Fruit fly (Drosophila melanogaster) whole organism, embryonic: ENCODE results near the gene MED14.

Experiments used
- BEAF-32 ChIP-seq: fragments of 200-800 bp; sonication (Bioruptor generic); optimal IDR thresholded peaks from 3 replicates; lab custom pipeline; 2017; ENCODE audit warnings: missing biosample characterization, missing genetic modification characterization, mild to moderate bottlenecking, moderate library complexity, missing genetic modification reagents
- Blimp-1 ChIP-seq: fragments of 200-800 bp; sonication (Bioruptor generic); optimal IDR thresholded peaks from 3 replicates; lab custom pipeline; 2018; ENCODE audit warnings: missing biosample characterization, missing genetic modification characterization, mild to moderate bottlenecking, moderate library complexity, missing genetic modification reagents
- C15 ChIP-seq: fragments of 200-800 bp; sonication (Bioruptor generic); IDR thresholded peaks from 3 replicates; pipeline ENCODE4 v1.3.6; 2022; ENCODE audit warnings: missing biosample characterization, missing genetic modification characterization
- CG10565 ChIP-seq: fragments of 200-800 bp; sonication (Bioruptor generic); optimal IDR thresholded peaks from 3 replicates; lab custom pipeline; 2016; ENCODE audit warnings: missing biosample characterization, mild to moderate bottlenecking, missing genetic modification characterization
- CG10959 ChIP-seq: fragments of 200-800 bp; sonication (Bioruptor generic); IDR thresholded peaks from 2 replicates; pipeline ENCODE4 v1.3.6; 2022; ENCODE audit warnings: missing biosample characterization, missing genetic modification characterization
- CG12104 ChIP-seq: fragments of 200-800 bp; sonication (Bioruptor generic); optimal IDR thresholded peaks from 3 replicates; lab custom pipeline; 2016; ENCODE audit warnings: missing biosample characterization, missing genetic modification characterization
- CG15073 ChIP-seq: fragments of 200-800 bp; sonication (Bioruptor generic); optimal IDR thresholded peaks from 2 replicates; lab custom pipeline; 2016; ENCODE audit warnings: missing biosample characterization, missing genetic modification characterization
- CG1647 ChIP-seq: fragments of 200-800 bp; sonication (Bioruptor generic); optimal IDR thresholded peaks from 3 replicates; lab custom pipeline; 2016; ENCODE audit warnings: missing biosample characterization, missing genetic modification characterization
- CG17359 ChIP-seq: fragments of 200-800 bp; sonication (Bioruptor generic); optimal IDR thresholded peaks from 3 replicates; lab custom pipeline; 2018; ENCODE audit warnings: missing biosample characterization, mild to moderate bottlenecking, missing genetic modification characterization, moderate library complexity
- CG18262 ChIP-seq: fragments of 200-800 bp; optimal IDR thresholded peaks from 3 replicates; lab custom pipeline; 2019; ENCODE audit warnings: missing biosample characterization, mild to moderate bottlenecking, missing genetic modification characterization, moderate library complexity
- CG18764 ChIP-seq: fragments of 200-800 bp; sonication (Bioruptor generic); optimal IDR thresholded peaks from 3 replicates; lab custom pipeline; 2016; ENCODE audit warnings: missing biosample characterization, missing genetic modification characterization
- CG2120 ChIP-seq: fragments of 200-800 bp; sonication (Bioruptor generic); optimal IDR thresholded peaks from 3 replicates; lab custom pipeline; 2016; ENCODE audit warnings: missing biosample characterization, missing genetic modification characterization
- CG30431 ChIP-seq: fragments of 200-800 bp; sonication (Bioruptor generic); optimal IDR thresholded peaks from 2 replicates; lab custom pipeline; 2017; ENCODE audit warnings: missing biosample characterization, missing genetic modification characterization
- CG34224 ChIP-seq: fragments of 200-800 bp; sonication (Bioruptor generic); IDR thresholded peaks from 3 replicates; pipeline ENCODE4 v1.3.6; 2022; ENCODE audit warnings: missing biosample characterization, missing genetic modification characterization; ENCODE audit not compliant: partially characterized antibody
- CG4424 ChIP-seq: fragments of 200-800 bp; sonication (Bioruptor generic); optimal IDR thresholded peaks from 3 replicates; lab custom pipeline; 2016; ENCODE audit warnings: missing biosample characterization, missing genetic modification characterization
- CG4854 ChIP-seq: fragments of 200-800 bp; sonication (Bioruptor generic); optimal IDR thresholded peaks from 2 replicates; lab custom pipeline; 2016; ENCODE audit warnings: missing biosample characterization, missing genetic modification characterization, inconsistent platforms
- CG6791 ChIP-seq: fragments of 200-800 bp; sonication (Bioruptor generic); IDR thresholded peaks from 3 replicates; pipeline ENCODE4 v1.3.6; 2022; ENCODE audit warnings: missing biosample characterization, missing genetic modification characterization; ENCODE audit not compliant: partially characterized antibody
- CTCF ChIP-seq: fragments of 200-800 bp; sonication (Bioruptor generic); optimal IDR thresholded peaks from 2 replicates; lab custom pipeline; 2017; ENCODE audit warnings: missing biosample characterization, mild to moderate bottlenecking, missing genetic modification characterization, moderate library complexity
- Dbx ChIP-seq: fragments of 200-800 bp; sonication (Bioruptor generic); IDR thresholded peaks from 3 replicates; pipeline ENCODE4 v1.3.6; 2022; ENCODE audit warnings: missing biosample characterization, missing genetic modification characterization
- Eip74EF ChIP-seq, 2 experiments: fragments of 200-800 bp in 1 of 2; fragments of >200 bp in 1 of 2; sonication (Bioruptor generic) in 1 of 2; optimal IDR thresholded peaks; 2 replicates each; lab custom pipeline; 2017 to 2019; ENCODE audit warnings: missing biosample characterization in 2 of 2, missing genetic modification characterization in 2 of 2, mild to moderate bottlenecking in 1 of 2, moderate library complexity in 1 of 2
- Ets65A ChIP-seq: fragments of 200-800 bp; sonication (Bioruptor generic); peaks from one replicate; lab custom pipeline; 2016; ENCODE audit warnings: missing biosample characterization, missing genetic modification characterization
- Gug ChIP-seq: fragments of 200-800 bp; sonication (Bioruptor generic); IDR thresholded peaks from 4 replicates; pipeline ENCODE4 v1.3.6; 2022; ENCODE audit warnings: missing biosample characterization, missing genetic modification characterization
- Hr39 ChIP-seq: fragments of >200 bp; optimal IDR thresholded peaks from 2 replicates; lab custom pipeline; 2017
- NFAT ChIP-seq: fragments of 200-800 bp; sonication (Bioruptor generic); IDR thresholded peaks from 2 replicates; pipeline ENCODE4 v1.3.6; 2022; ENCODE audit warnings: missing biosample characterization, missing genetic modification characterization
- Neu2 ChIP-seq: fragments of 200-800 bp; sonication (Bioruptor generic); optimal IDR thresholded peaks from 3 replicates; lab custom pipeline; 2016; ENCODE audit warnings: missing biosample characterization, missing genetic modification characterization, borderline replicate concordance
- Optix ChIP-seq: fragments of 200-800 bp; sonication (Bioruptor generic); IDR thresholded peaks from 3 replicates; pipeline ENCODE4 v1.3.6; 2022; ENCODE audit warnings: missing biosample characterization, missing genetic modification characterization
- Ptx1 ChIP-seq: fragments of 200-800 bp; sonication (Bioruptor generic); IDR thresholded peaks from 2 replicates; pipeline ENCODE4 v1.3.6; 2022; ENCODE audit warnings: missing biosample characterization, missing genetic modification characterization
- Rfx ChIP-seq: fragments of 200-800 bp; sonication (Bioruptor generic); IDR thresholded peaks from 2 replicates; pipeline ENCODE4 v1.3.6; 2022; ENCODE audit warnings: missing biosample characterization, missing genetic modification characterization
- Scr ChIP-seq: fragments of 200-800 bp; sonication (Bioruptor generic); IDR thresholded peaks from 2 replicates; pipeline ENCODE4 v1.3.6; 2022; ENCODE audit warnings: missing biosample characterization, missing genetic modification characterization; ENCODE audit not compliant: partially characterized antibody
- bbx ChIP-seq: fragments of 200-800 bp; sonication (Bioruptor generic); IDR thresholded peaks from 2 replicates; pipeline ENCODE4 v1.3.6; 2022; ENCODE audit warnings: missing biosample characterization, missing genetic modification characterization; ENCODE audit not compliant: partially characterized antibody
- cg ChIP-seq: fragments of 200-800 bp; sonication (Bioruptor generic); optimal IDR thresholded peaks from 3 replicates; lab custom pipeline; 2019; ENCODE audit warnings: missing biosample characterization, mild to moderate bottlenecking, missing genetic modification characterization, moderate library complexity
- ci ChIP-seq: fragments of 200-800 bp; sonication (Bioruptor generic); IDR thresholded peaks from 3 replicates; pipeline ENCODE4 v1.3.6; 2022; ENCODE audit warnings: missing biosample characterization, missing genetic modification characterization
- dmrt99B ChIP-seq: fragments of 200-800 bp; sonication (Bioruptor generic); optimal IDR thresholded peaks from 2 replicates; lab custom pipeline; 2018; ENCODE audit warnings: missing biosample characterization, mild to moderate bottlenecking, missing genetic modification characterization, moderate library complexity
- fd3F ChIP-seq: fragments of 200-800 bp; sonication (Bioruptor generic); optimal IDR thresholded peaks from 2 replicates; lab custom pipeline; 2018; ENCODE audit warnings: missing biosample characterization, mild to moderate bottlenecking, missing genetic modification characterization, moderate library complexity
- fd96Cb ChIP-seq: fragments of 200-800 bp; sonication (Bioruptor generic); optimal IDR thresholded peaks from 2 replicates; lab custom pipeline; 2018; ENCODE audit warnings: missing biosample characterization, mild to moderate bottlenecking, missing genetic modification characterization, moderate library complexity
- hb ChIP-seq: fragments of 200-800 bp; sonication (Bioruptor generic); IDR thresholded peaks from 3 replicates; pipeline ENCODE4 v1.3.6; 2022; ENCODE audit warnings: missing biosample characterization, missing genetic modification characterization; ENCODE audit not compliant: partially characterized antibody
- inv ChIP-seq: fragments of 200-800 bp; sonication (Bioruptor generic); IDR thresholded peaks from 2 replicates; pipeline ENCODE4 v1.3.6; 2022; ENCODE audit warnings: missing biosample characterization, missing genetic modification characterization; ENCODE audit not compliant: partially characterized antibody
- ken ChIP-seq: fragments of 200-800 bp; sonication (Bioruptor generic); IDR thresholded peaks from 3 replicates; pipeline ENCODE4 v1.3.6; 2022; ENCODE audit warnings: missing biosample characterization, missing genetic modification characterization
- maf-S ChIP-seq: fragments of 200-800 bp; sonication (Bioruptor generic); optimal IDR thresholded peaks from 2 replicates; lab custom pipeline; 2016; ENCODE audit warnings: missing biosample characterization, missing genetic modification characterization
- onecut ChIP-seq: fragments of 200-800 bp; sonication (Bioruptor generic); IDR thresholded peaks from 2 replicates; pipeline ENCODE4 v1.3.6; 2022; ENCODE audit warnings: missing biosample characterization, missing genetic modification characterization
- pb ChIP-seq: fragments of 200-800 bp; sonication (Bioruptor generic); optimal IDR thresholded peaks from 3 replicates; lab custom pipeline; 2016; ENCODE audit warnings: missing biosample characterization, missing genetic modification characterization
- salm ChIP-seq: fragments of 200-800 bp; sonication (Bioruptor generic); optimal IDR thresholded peaks from 2 replicates; lab custom pipeline; 2018; ENCODE audit warnings: missing biosample characterization, mild to moderate bottlenecking, missing genetic modification characterization
- sens ChIP-seq: fragments of 200-800 bp; sonication (Bioruptor generic); peaks from one replicate; lab custom pipeline; 2016; ENCODE audit warnings: missing biosample characterization, missing genetic modification characterization
- shn ChIP-seq: fragments of 200-800 bp; sonication (Bioruptor generic); optimal IDR thresholded peaks from 3 replicates; lab custom pipeline; 2016; ENCODE audit warnings: missing biosample characterization, missing genetic modification characterization
- sisA ChIP-seq: fragments of 200-800 bp; sonication (Bioruptor generic); IDR thresholded peaks from 2 replicates; pipeline ENCODE4 v1.3.6; 2022; ENCODE audit warnings: missing biosample characterization, missing genetic modification characterization
- tio ChIP-seq: fragments of 200-800 bp; sonication (Bioruptor generic); optimal IDR thresholded peaks from 2 replicates; lab custom pipeline; 2017; ENCODE audit warnings: missing biosample characterization, missing genetic modification characterization, inconsistent platforms
- tna ChIP-seq: fragments of 200-800 bp; sonication (Bioruptor generic); IDR thresholded peaks from 2 replicates; pipeline ENCODE4 v1.3.6; 2022; ENCODE audit warnings: missing biosample characterization, missing genetic modification characterization; ENCODE audit not compliant: partially characterized antibody
- z ChIP-seq: fragments of 200-800 bp; sonication (Bioruptor generic); IDR thresholded peaks from 3 replicates; pipeline ENCODE4 v1.3.6; 2022; ENCODE audit warnings: missing biosample characterization, missing genetic modification characterization
- zfh1 ChIP-seq: fragments of 200-800 bp; sonication (Bioruptor generic); IDR thresholded peaks from 3 replicates; pipeline ENCODE4 v1.3.6; 2022; ENCODE audit warnings: missing biosample characterization, missing genetic modification characterization

The MED14 gene

dm6 chr3L:648155-649024 is 55.3 kb downstream of the MED14 start, which contains the start of gene Gale (continued):
- TF ChIP-seq CG18262 (tag; lab: Kevin White, UChicago) (no peak), sens (peak; percentile 65), Hr39 (lab: Kevin White, UChicago) (no peak), CG6791 (GFP tag; lab: Robert Waterston, UW) (peak; percentile 67), z (GFP tag; lab: Robert Waterston, UW) (no peak), CG34224 (GFP tag; lab: Robert Waterston, UW) (peak; percentile 60; the same call in 2 of the 3 replicates), fd3F (GFP tag; lab: Kevin White, UChicago) (no peak), Scr (GFP tag; lab: Robert Waterston, UW) (peak; percentile 70), zfh1 (GFP tag; lab: Robert Waterston, UW) (0 out of 3 replicates have a peak, but pooled peaks have one; percentile 26), CG15073 (GFP tag; lab: Kevin White, UChicago) (no peak), Ptx1 (0 out of 2 replicates have a peak, but pooled peaks have one; percentile 39), salm (no peak), CG4854 (GFP tag; lab: Kevin White, UChicago) (no peak), NFAT (GFP tag; lab: Robert Waterston, UW) (no peak), Optix (no peak), Ets65A (GFP tag; lab: Kevin White, UChicago) (peak; percentile 86), CG30431 (GFP tag; lab: Kevin White, UChicago) (no peak), C15 (GFP tag; lab: Robert Waterston, UW) (no peak), Rfx (peak; percentile 55), tio (GFP tag; lab: Kevin White, UChicago) (no peak), inv (GFP tag; lab: Robert Waterston, UW) (peak; percentile 43; the same call in 1 of the 2 replicates), ken (no peak), CG17359 (tag; lab: Kevin White, UChicago) (no peak), bbx (peak; percentile 74), fd96Cb (tag; lab: Kevin White, UChicago) (no peak), hb (peak; percentile 24; the same call in 1 of the 3 replicates), ci (peak; percentile 48; the same call in 1 of the 3 replicates), CG2120 (GFP tag; lab: Kevin White, UChicago) (no peak), CG1647 (GFP tag; lab: Kevin White, UChicago) (peak; percentile 8), CG4424 (peak; percentile 40), Blimp-1 (no peak), CG12104 (GFP tag; lab: Kevin White, UChicago) (peak; percentile 49), Neu2 (GFP tag; lab: Kevin White, UChicago) (no peak), BEAF-32 (GFP tag; lab: Kevin White, UChicago) (peak; percentile 66), tna (peak; percentile 61; the same call in 1 of the 2 replicates), CTCF (GFP tag; lab: Kevin White, UChicago) (peak; percentile 4), dmrt99B (tag; lab: Kevin White, UChicago) (no peak), Dbx (0 out of 3 replicates have a peak, but pooled peaks have one; percentile 28), Eip74EF (GFP tag; optimal IDR thresholded peaks at IDR 0.05; lab: Kevin White, UChicago) (peak in 1 of 2 experiments; percentile 62), Gug (GFP tag; lab: Robert Waterston, UW) (0 out of 4 replicates have a peak, but pooled peaks have one; percentile 4), CG10959 (GFP tag; lab: Robert Waterston, UW) (no peak), CG10565 (no peak), sisA (GFP tag; lab: Robert Waterston, UW) (no peak; the same call in 1 of the 2 replicates), shn (GFP tag; lab: Kevin White, UChicago) (no peak), CG18764 (GFP tag; lab: Kevin White, UChicago) (no peak), onecut (GFP tag; lab: Robert Waterston, UW) (peak; percentile 38; the same call in 1 of the 2 replicates), maf-S (GFP tag; lab: Kevin White, UChicago) (no peak), pb (GFP tag; lab: Kevin White, UChicago) (no peak), cg (GFP tag; lab: Kevin White, UChicago) (no peak)
